Worm (Caenorhabditis elegans): ENCODE measurements around the gene R07B7.12.

DNA sequence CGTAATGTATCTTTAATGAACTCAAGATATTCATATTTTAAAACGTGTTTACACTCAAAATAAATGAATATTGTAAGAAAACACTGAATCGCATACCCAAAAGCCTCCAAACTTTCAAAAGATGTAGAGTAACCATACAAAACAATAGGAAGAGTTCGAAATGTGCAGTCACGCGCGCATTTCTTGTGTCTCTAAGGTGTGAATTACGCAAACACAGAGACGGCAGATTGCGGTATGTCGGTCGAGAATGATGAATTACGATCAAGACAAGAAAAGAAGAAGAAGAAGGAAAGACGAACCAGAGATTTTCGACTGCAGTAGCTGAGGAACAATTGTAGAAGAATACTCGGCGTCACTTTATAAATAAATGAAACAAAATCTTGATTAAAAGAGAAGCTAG lies 22.6 kb downstream of the R07B7.12 start, which contains the start of gene lhpp-1:
- no peak for TF ChIP-seq unc-62 (GFP tag; optimal IDR thresholded peaks at IDR 0.05)
- TF ChIP-seq nhr-12 (tag; optimal IDR thresholded peaks at IDR 0.05), result no peak
- no peak for TF ChIP-seq ZK546.5 (tag; optimal IDR thresholded peaks at IDR 0.05)
- no peak for TF ChIP-seq lin-39 (tag; optimal IDR thresholded peaks at IDR 0.05)
- TF ChIP-seq elt-1 (tag; optimal IDR thresholded peaks at IDR 0.05), result no peak
- TF ChIP-seq ztf-11 (tag; optimal IDR thresholded peaks at IDR 0.05), result no peak
- no peak for TF ChIP-seq ceh-28 (tag; optimal IDR thresholded peaks at IDR 0.05)
- TF ChIP-seq aly-2 (tag; optimal IDR thresholded peaks at IDR 0.05), result no peak
- TF ChIP-seq lin-15B (tag; optimal IDR thresholded peaks at IDR 0.05), result no peak
- TF ChIP-seq unc-39 (tag; optimal IDR thresholded peaks at IDR 0.05), result no peak
- TF ChIP-seq nhr-237 (tag; optimal IDR thresholded peaks at IDR 0.05), result no peak
- TF ChIP-seq nhr-77 (tag; optimal IDR thresholded peaks at IDR 0.05), result no peak
- no peak for TF ChIP-seq egl-27 (tag; optimal IDR thresholded peaks at IDR 0.05)

All from whole organism, L3 larva.